Worm (Caenorhabditis elegans): ENCODE data around the gene nspg-4.

nspg-4 gene

ce11 chrX:3380167-3380566, 30.0 kb upstream of the nspg-4 start, which contains the start of gene ZK563.7:
Gene ZK563.7, plus strand, starts transcription at chrX:3380467.
- no peak for TF ChIP-seq unc-62 (GFP tag; optimal IDR thresholded peaks at IDR 0.05)
- no peak for TF ChIP-seq zag-1 (tag; optimal IDR thresholded peaks at IDR 0.05)
- TF ChIP-seq unc-39 (tag; optimal IDR thresholded peaks at IDR 0.05): no peak
- TF ChIP-seq fkh-2 (tag; optimal IDR thresholded peaks at IDR 0.05): no peak

ce11 chrX:3379114-3379513, 28.9 kb upstream of the nspg-4 start, which contains the start of gene sorf-1:
Gene sorf-1, minus strand, starts transcription at chrX:3379248.
- no peak for TF ChIP-seq ama-1 (optimal IDR thresholded peaks at IDR 0.05)
- no peak for TF ChIP-seq zag-1 (tag; optimal IDR thresholded peaks at IDR 0.05)
- TF ChIP-seq pha-4 (tag; optimal IDR thresholded peaks at IDR 0.05): peak; percentile 19
- peak; percentile 11 for TF ChIP-seq nhr-23 (tag; optimal IDR thresholded peaks at IDR 0.05)
- no peak for TF ChIP-seq ceh-9 (tag; optimal IDR thresholded peaks at IDR 0.05)
- no peak for TF ChIP-seq nhr-237 (tag; optimal IDR thresholded peaks at IDR 0.05)
- TF ChIP-seq nhr-25 (tag; optimal IDR thresholded peaks at IDR 0.05): peak; percentile 11
- TF ChIP-seq elt-2 (tag; optimal IDR thresholded peaks at IDR 0.05): peak; percentile 9
- TF ChIP-seq ztf-4 (tag; optimal IDR thresholded peaks at IDR 0.05): no peak
- no peak for TF ChIP-seq ceh-16 (tag; optimal IDR thresholded peaks at IDR 0.05)
- no peak for TF ChIP-seq unc-62 (GFP tag; optimal IDR thresholded peaks at IDR 0.05)
- TF ChIP-seq nhr-43 (tag; optimal IDR thresholded peaks at IDR 0.05; ENCODE audit: poor library complexity, severe bottlenecking): peak; percentile 18
- TF ChIP-seq eor-1 (tag; optimal IDR thresholded peaks at IDR 0.05): no peak
- peak; percentile 23 for TF ChIP-seq lin-39 (tag; optimal IDR thresholded peaks at IDR 0.05)
- peak; percentile 1 for TF ChIP-seq lin-15B (tag; optimal IDR thresholded peaks at IDR 0.05)
- no peak for TF ChIP-seq nhr-77 (tag; optimal IDR thresholded peaks at IDR 0.05)
- TF ChIP-seq fos-1 (tag; optimal IDR thresholded peaks at IDR 0.05): no peak
- peak; percentile 59 for TF ChIP-seq hmg-11 (tag; optimal IDR thresholded peaks at IDR 0.05)
- peak; percentile 22 for TF ChIP-seq nfya-1 (tag; optimal IDR thresholded peaks at IDR 0.05; ENCODE audit: insufficient read depth)
- no peak for TF ChIP-seq snpc-4 (tag; optimal IDR thresholded peaks at IDR 0.05)
- no peak for TF ChIP-seq nhr-76 (tag; optimal IDR thresholded peaks at IDR 0.05)
- TF ChIP-seq elt-3 (tag; optimal IDR thresholded peaks at IDR 0.05): no peak
- TF ChIP-seq mml-1 (tag; optimal IDR thresholded peaks at IDR 0.05): no peak
- TF ChIP-seq daf-12 (tag; optimal IDR thresholded peaks at IDR 0.05): no peak

- TF ChIP-seq elt-3 (tag; optimal IDR thresholded peaks at IDR 0.05): no peak
- no peak for TF ChIP-seq pqm-1 (tag; optimal IDR thresholded peaks at IDR 0.05)
- TF ChIP-seq pha-4 (tag; optimal IDR thresholded peaks at IDR 0.05): no peak
- no peak for TF ChIP-seq ztf-11 (tag; optimal IDR thresholded peaks at IDR 0.05)
- TF ChIP-seq mdl-1 (tag; optimal IDR thresholded peaks at IDR 0.05): no peak
- TF ChIP-seq eor-1 (tag; optimal IDR thresholded peaks at IDR 0.05): no peak
- TF ChIP-seq ceh-9 (tag; optimal IDR thresholded peaks at IDR 0.05): no peak
- TF ChIP-seq nhr-23 (tag; optimal IDR thresholded peaks at IDR 0.05): no peak
- TF ChIP-seq zag-1 (tag; optimal IDR thresholded peaks at IDR 0.05): no peak
- TF ChIP-seq ceh-28 (tag; optimal IDR thresholded peaks at IDR 0.05): no peak
- no peak for TF ChIP-seq egl-27 (tag; optimal IDR thresholded peaks at IDR 0.05)
- no peak for TF ChIP-seq sea-2 (GFP tag; optimal IDR thresholded peaks at IDR 0.05)
- TF ChIP-seq mml-1 (tag; optimal IDR thresholded peaks at IDR 0.05): no peak
- no peak for TF ChIP-seq unc-62 (GFP tag; optimal IDR thresholded peaks at IDR 0.05)
- no peak for TF ChIP-seq skn-1 (tag; optimal IDR thresholded peaks at IDR 0.05)
- TF ChIP-seq nhr-77 (tag; optimal IDR thresholded peaks at IDR 0.05): no peak
- no peak for TF ChIP-seq elt-1 (tag; optimal IDR thresholded peaks at IDR 0.05)
- no peak for TF ChIP-seq daf-12 (tag; optimal IDR thresholded peaks at IDR 0.05)
These were observed 25.1 kb upstream of the nspg-4 start for ce11 chrX:3375320-3375719.

- TF ChIP-seq ceh-82 (tag; optimal IDR thresholded peaks at IDR 0.05) (no peak), nhr-12 (tag; optimal IDR thresholded peaks at IDR 0.05) (no peak), elt-2 (tag; optimal IDR thresholded peaks at IDR 0.05) (no peak), lin-15B (tag; optimal IDR thresholded peaks at IDR 0.05) (no peak), nfya-1 (tag; optimal IDR thresholded peaks at IDR 0.05; ENCODE audit: insufficient read depth) (no peak), sea-2 (GFP tag; optimal IDR thresholded peaks at IDR 0.05) (no peak), ceh-16 (tag; optimal IDR thresholded peaks at IDR 0.05) (no peak), nhr-67 (tag; optimal IDR thresholded peaks at IDR 0.05) (no peak), fkh-10 (GFP tag; optimal IDR thresholded peaks at IDR 0.05) (no peak), fos-1 (tag; optimal IDR thresholded peaks at IDR 0.05) (no peak), pqm-1 (tag; optimal IDR thresholded peaks at IDR 0.05) (no peak), unc-39 (tag; optimal IDR thresholded peaks at IDR 0.05) (no peak), elt-3 (tag; optimal IDR thresholded peaks at IDR 0.05) (no peak)
These were observed 24.4 kb upstream of the nspg-4 start, which contains the start of gene clc-3 for ce11 chrX:3374642-3375041. Gene clc-3, minus strand, starts transcription at chrX:3374742.

Measured in whole organism, L3 larva.